Worm (Caenorhabditis elegans): Measurements from ENCODE around the gene C24F3.2.
A peak's percentile ranks its signal among the peaks of the same experiment; 100 is the strongest.

The C24F3.2 gene

ce11 chrIV:10251764-10252163 is 29.4 kb downstream of the C24F3.2 start:
- no peak for TF ChIP-seq nhr-84 (tag; optimal IDR thresholded peaks at IDR 0.05)

- TF ChIP-seq aly-2 (tag; optimal IDR thresholded peaks at IDR 0.05) (peak; percentile 73), hlh-17 (GFP tag; optimal IDR thresholded peaks at IDR 0.05; ENCODE audit: borderline replicate concordance) (no peak), pax-3 (tag; optimal IDR thresholded peaks at IDR 0.05) (peak; percentile 87), ets-5 (GFP tag; IDR thresholded peaks at IDR 0.05) (no peak), lin-13 (GFP tag; optimal IDR thresholded peaks at IDR 0.05) (peak; percentile 87), ztf-4 (tag; optimal IDR thresholded peaks at IDR 0.05) (peak; percentile 91), nhr-71 (tag; optimal IDR thresholded peaks at IDR 0.05) (peak; percentile 99), sup-37 (GFP tag; optimal IDR thresholded peaks at IDR 0.05) (peak; percentile 74), nhr-90 (tag; optimal IDR thresholded peaks at IDR 0.05; ENCODE audit: poor library complexity) (peak; percentile 80), nhr-76 (tag; optimal IDR thresholded peaks at IDR 0.05) (no peak), efl-1 (optimal IDR thresholded peaks at IDR 0.05) (peak; percentile 77 to 84), efl-1 (GFP tag; optimal IDR thresholded peaks at IDR 0.05 in 1 of 2) (peak; percentile 60 to 95), ama-1 (optimal IDR thresholded peaks at IDR 0.05) (peak; percentile 63), elt-2 (tag; optimal IDR thresholded peaks at IDR 0.05) (peak; percentile 87), unc-62 (GFP tag; optimal IDR thresholded peaks at IDR 0.05) (no peak), unc-86 (tag; optimal IDR thresholded peaks at IDR 0.05) (peak; percentile 97), swsn-7 (tag; optimal IDR thresholded peaks at IDR 0.05) (peak; percentile 94), zip-4 (GFP tag; optimal IDR thresholded peaks at IDR 0.05) (peak; percentile 55), zag-1 (tag; optimal IDR thresholded peaks at IDR 0.05) (peak; percentile 67), nhr-28 (tag; optimal IDR thresholded peaks at IDR 0.05) (no peak), aha-1 (tag; optimal IDR thresholded peaks at IDR 0.05) (no peak), ceh-8 (GFP tag; optimal IDR thresholded peaks at IDR 0.05) (peak; percentile 94), nhr-11 (tag; optimal IDR thresholded peaks at IDR 0.05) (peak; percentile 91), skn-1 (tag; optimal IDR thresholded peaks at IDR 0.05) (peak; percentile 67), elt-3 (tag; optimal IDR thresholded peaks at IDR 0.05) (peak in 1 of 6 experiments; percentile 60), nhr-85 (tag) (peak; percentile 93), pqm-1 (tag; optimal IDR thresholded peaks at IDR 0.05) (no peak), nhr-77 (tag; optimal IDR thresholded peaks at IDR 0.05) (peak; percentile 82), egl-13 (tag; optimal IDR thresholded peaks at IDR 0.05) (peak; percentile 97), mep-1 (tag; optimal IDR thresholded peaks at IDR 0.05) (peak; percentile 81), dpl-1 (GFP tag; optimal IDR thresholded peaks at IDR 0.05) (peak; percentile 37 to 59 (median 58)), alr-1 (tag; optimal IDR thresholded peaks at IDR 0.05; ENCODE audit: borderline replicate concordance) (no peak), nhr-47 (tag; optimal IDR thresholded peaks at IDR 0.05) (peak; percentile 96), pag-3 (tag; optimal IDR thresholded peaks at IDR 0.05; ENCODE audit: borderline replicate concordance, insufficient read depth) (no peak), lsy-2 (tag; optimal IDR thresholded peaks at IDR 0.05) (peak; percentile 88 to 90), isw-1 (GFP tag; IDR thresholded peaks at IDR 0.05) (peak; percentile 83), hpl-2 (GFP tag; optimal IDR thresholded peaks at IDR 0.05) (peak; percentile 23), ceh-90 (tag; optimal IDR thresholded peaks at IDR 0.05) (no peak), unc-130 (tag; optimal IDR thresholded peaks at IDR 0.05) (no peak), lir-3 (tag; optimal IDR thresholded peaks at IDR 0.05; ENCODE audit: poor library complexity) (peak; percentile 75), jun-1 (tag; optimal IDR thresholded peaks at IDR 0.05) (peak; percentile 84), unc-30 (tag; optimal IDR thresholded peaks at IDR 0.05) (no peak), nhr-237 (tag; optimal IDR thresholded peaks at IDR 0.05) (peak; percentile 78), nhr-84 (tag; optimal IDR thresholded peaks at IDR 0.05) (no peak), C16A3.4 (tag; optimal IDR thresholded peaks at IDR 0.05) (peak; percentile 77), dsc-1 (tag; optimal IDR thresholded peaks at IDR 0.05) (peak; percentile 97), tbx-2 (tag; optimal IDR thresholded peaks at IDR 0.05) (peak; percentile 95), vab-15 (tag; optimal IDR thresholded peaks at IDR 0.05) (peak; percentile 19), nhr-12 (tag; optimal IDR thresholded peaks at IDR 0.05) (no peak), snpc-4 (tag; optimal IDR thresholded peaks at IDR 0.05) (peak; percentile 32), unc-98 (GFP tag; IDR thresholded peaks at IDR 0.05) (peak; percentile 48; the same call in 1 of the 2 replicates)
Measured at ce11 chrIV:10252350-10252792, 30.0 kb downstream of the C24F3.2 start.

All from whole organism, L1 larva.